Fruit fly (Drosophila melanogaster) whole organism, embryonic: ENCODE data around the gene Atg13.

ENCODE experiments used
- Blimp-1 ChIP-seq: fragments of 200-800 bp; sonication (Bioruptor generic); optimal IDR thresholded peaks from 3 replicates; lab custom pipeline; 2018; ENCODE audit warnings: missing biosample characterization, missing genetic modification characterization, mild to moderate bottlenecking, moderate library complexity, missing genetic modification reagents
- CG10979 ChIP-seq: fragments of 200-800 bp; sonication (Bioruptor generic); optimal IDR thresholded peaks from 2 replicates; lab custom pipeline; 2018; ENCODE audit warnings: missing biosample characterization, mild to moderate bottlenecking, missing genetic modification characterization, moderate library complexity
- CG1233 ChIP-seq: fragments of 200-800 bp; sonication (Bioruptor generic); optimal IDR thresholded peaks from 4 replicates; lab custom pipeline; 2018; ENCODE audit warnings: missing biosample characterization, mild to moderate bottlenecking, missing genetic modification characterization
- CG13287 ChIP-seq: fragments of 200-800 bp; sonication (Bioruptor generic); IDR thresholded peaks from 2 replicates; pipeline ENCODE4 v1.3.6; 2022; ENCODE audit warnings: missing biosample characterization, missing genetic modification characterization; ENCODE audit not compliant: partially characterized antibody
- CG1603 ChIP-seq: fragments of 200-800 bp; sonication (Bioruptor generic); optimal IDR thresholded peaks from 2 replicates; lab custom pipeline; 2019; ENCODE audit warnings: missing biosample characterization, mild to moderate bottlenecking, missing genetic modification characterization, moderate library complexity
- CG17912 ChIP-seq: fragments of 200-800 bp; sonication (Bioruptor generic); optimal IDR thresholded peaks from 2 replicates; lab custom pipeline; 2018; ENCODE audit warnings: missing biosample characterization, mild to moderate bottlenecking, missing genetic modification characterization
- CG18476 ChIP-seq: fragments of 200-800 bp; sonication (Bioruptor generic); optimal IDR thresholded peaks from 2 replicates; lab custom pipeline; 2016; ENCODE audit warnings: missing biosample characterization, mild to moderate bottlenecking, missing genetic modification characterization
- CG2875 ChIP-seq: fragments of 200-800 bp; sonication (Bioruptor generic); optimal IDR thresholded peaks from 2 replicates; lab custom pipeline; 2017; ENCODE audit warnings: missing biosample characterization, mild to moderate bottlenecking, missing genetic modification characterization, missing genetic modification reagents
- CG31365 ChIP-seq: fragments of 200-800 bp; sonication (Bioruptor generic); optimal IDR thresholded peaks from 2 replicates; lab custom pipeline; 2018; ENCODE audit warnings: missing biosample characterization, mild to moderate bottlenecking, missing genetic modification characterization
- CG31441 ChIP-seq: fragments of 200-800 bp; sonication (Bioruptor generic); IDR thresholded peaks from 2 replicates; pipeline ENCODE4 v1.3.6; 2022; ENCODE audit warnings: missing biosample characterization, missing genetic modification characterization
- CG3847 ChIP-seq: fragments of 200-800 bp; sonication (Bioruptor generic); IDR thresholded peaks from 2 replicates; pipeline ENCODE4 v1.3.6; 2022; ENCODE audit warnings: missing biosample characterization, missing genetic modification characterization
- CG6654 ChIP-seq: fragments of 200-800 bp; sonication (Bioruptor generic); optimal IDR thresholded peaks from 2 replicates; lab custom pipeline; 2017; ENCODE audit warnings: missing biosample characterization, mild to moderate bottlenecking, missing genetic modification characterization
- CG6791 ChIP-seq: fragments of 200-800 bp; sonication (Bioruptor generic); IDR thresholded peaks from 3 replicates; pipeline ENCODE4 v1.3.6; 2022; ENCODE audit warnings: missing biosample characterization, missing genetic modification characterization; ENCODE audit not compliant: partially characterized antibody
- CG9437 ChIP-seq: fragments of 200-800 bp; sonication (Bioruptor generic); optimal IDR thresholded peaks from 2 replicates; lab custom pipeline; 2018; ENCODE audit warnings: missing biosample characterization, mild to moderate bottlenecking, missing genetic modification characterization
- Camta ChIP-seq: fragments of 200-800 bp; sonication (Bioruptor generic); optimal IDR thresholded peaks from 2 replicates; lab custom pipeline; 2016; ENCODE audit warnings: missing biosample characterization, missing genetic modification characterization
- Dp ChIP-seq: fragments of 200-800 bp; sonication (Bioruptor generic); optimal IDR thresholded peaks from 2 replicates; lab custom pipeline; 2018; ENCODE audit warnings: missing biosample characterization, mild to moderate bottlenecking, missing genetic modification characterization, moderate library complexity
- Elba2 ChIP-seq: fragments of 200-800 bp; sonication (Bioruptor generic); optimal IDR thresholded peaks from 3 replicates; lab custom pipeline; 2016; ENCODE audit warnings: missing biosample characterization, missing genetic modification characterization
- Ets65A ChIP-seq: fragments of 200-800 bp; sonication (Bioruptor generic); peaks from one replicate; lab custom pipeline; 2016; ENCODE audit warnings: missing biosample characterization, missing genetic modification characterization
- Hmx ChIP-seq: fragments of 200-800 bp; sonication (Bioruptor generic); optimal IDR thresholded peaks from 2 replicates; lab custom pipeline; 2016; ENCODE audit warnings: missing biosample characterization, missing genetic modification characterization
- Lhr ChIP-seq: fragments of 200-800 bp; sonication (Bioruptor generic); optimal IDR thresholded peaks from 3 replicates; lab custom pipeline; 2017; ENCODE audit warnings: mild to moderate bottlenecking, missing biosample characterization, missing genetic modification reagents, missing genetic modification characterization
- Mad ChIP-seq: fragments of 200-800 bp; sonication (Bioruptor generic); optimal IDR thresholded peaks from 2 replicates; lab custom pipeline; 2016; ENCODE audit warnings: missing biosample characterization, missing genetic modification characterization
- Mrtf ChIP-seq: fragments of 200-800 bp; sonication (Bioruptor generic); IDR thresholded peaks from 3 replicates; pipeline ENCODE4 v1.3.6; 2022; ENCODE audit warnings: missing biosample characterization, missing genetic modification characterization
- Myb ChIP-seq: fragments of 200-800 bp; sonication (Bioruptor generic); optimal IDR thresholded peaks from 2 replicates; lab custom pipeline; 2016; ENCODE audit warnings: missing biosample characterization, missing genetic modification characterization
- NK7.1 ChIP-seq: fragments of 200-800 bp; sonication (Bioruptor generic); optimal IDR thresholded peaks from 3 replicates; lab custom pipeline; 2016; ENCODE audit warnings: missing biosample characterization, missing genetic modification characterization
- PHDP ChIP-seq: fragments of 200-800 bp; sonication (Bioruptor generic); optimal IDR thresholded peaks from 3 replicates; lab custom pipeline; 2018; ENCODE audit warnings: missing biosample characterization, mild to moderate bottlenecking, missing genetic modification characterization, moderate library complexity
- Spps ChIP-seq: fragments of 200-800 bp; sonication (Bioruptor generic); optimal IDR thresholded peaks from 2 replicates; lab custom pipeline; 2018; ENCODE audit warnings: missing biosample characterization, mild to moderate bottlenecking, missing genetic modification characterization
- Xbp1 ChIP-seq: fragments of 200-800 bp; sonication (Bioruptor generic); optimal IDR thresholded peaks from 3 replicates; lab custom pipeline; 2016; ENCODE audit warnings: missing biosample characterization, mild to moderate bottlenecking, missing genetic modification characterization
- az2 ChIP-seq: fragments of 200-800 bp; sonication (Bioruptor generic); optimal IDR thresholded peaks from 3 replicates; lab custom pipeline; 2016; ENCODE audit warnings: missing biosample characterization, missing genetic modification characterization
- bbx ChIP-seq: fragments of 200-800 bp; sonication (Bioruptor generic); IDR thresholded peaks from 2 replicates; pipeline ENCODE4 v1.3.6; 2022; ENCODE audit warnings: missing biosample characterization, missing genetic modification characterization; ENCODE audit not compliant: partially characterized antibody
- bigmax ChIP-seq: fragments of 200-800 bp; sonication (Bioruptor generic); optimal IDR thresholded peaks from 2 replicates; lab custom pipeline; 2018; ENCODE audit warnings: missing biosample characterization, mild to moderate bottlenecking, missing genetic modification characterization
- dpn ChIP-seq, 2 experiments: fragments of 200-800 bp; sonication (Bioruptor generic); optimal IDR thresholded peaks; 3 replicates each; lab custom pipeline; 2016; ENCODE audit warnings: missing biosample characterization in 2 of 2, missing genetic modification characterization in 2 of 2
- dysf ChIP-seq: fragments of 200-800 bp; sonication (Bioruptor generic); IDR thresholded peaks from 3 replicates; pipeline ENCODE4 v1.3.6; 2022; ENCODE audit warnings: missing biosample characterization, missing genetic modification characterization
- exex ChIP-seq: fragments of 200-800 bp; sonication (Bioruptor generic); optimal IDR thresholded peaks from 4 replicates; lab custom pipeline; 2018; ENCODE audit warnings: missing biosample characterization, mild to moderate bottlenecking, missing genetic modification characterization, moderate library complexity
- fru ChIP-seq: fragments of >200 bp; optimal IDR thresholded peaks from 2 replicates; lab custom pipeline; 2017
- grn ChIP-seq: fragments of 200-800 bp; sonication (Bioruptor generic); optimal IDR thresholded peaks from 3 replicates; lab custom pipeline; 2017; ENCODE audit warnings: missing biosample characterization, missing genetic modification characterization
- gt ChIP-seq: fragments of 200-800 bp; sonication (Bioruptor generic); IDR thresholded peaks from 2 replicates; pipeline ENCODE4 v1.3.6; 2022; ENCODE audit warnings: missing biosample characterization, missing genetic modification characterization
- kay ChIP-seq: fragments of 200-800 bp; sonication (Bioruptor generic); optimal IDR thresholded peaks from 2 replicates; lab custom pipeline; 2016; ENCODE audit warnings: missing biosample characterization, missing genetic modification characterization
- kni ChIP-seq: fragments of 200-800 bp; sonication (Bioruptor generic); optimal IDR thresholded peaks from 3 replicates; lab custom pipeline; 2017; ENCODE audit warnings: mild to moderate bottlenecking, missing biosample characterization, missing genetic modification reagents, missing genetic modification characterization
- lilli ChIP-seq: fragments of 200-800 bp; sonication (Bioruptor generic); optimal IDR thresholded peaks from 3 replicates; lab custom pipeline; 2016; ENCODE audit warnings: missing biosample characterization, missing genetic modification characterization
- mam ChIP-seq: fragments of 200-800 bp; sonication (Bioruptor generic); optimal IDR thresholded peaks from 3 replicates; lab custom pipeline; 2016; ENCODE audit warnings: missing biosample characterization, missing genetic modification characterization
- mld ChIP-seq: fragments of 200-800 bp; sonication (Bioruptor generic); IDR thresholded peaks from 3 replicates; pipeline ENCODE4 v1.3.6; 2022; ENCODE audit warnings: missing biosample characterization, missing genetic modification characterization; ENCODE audit not compliant: partially characterized antibody
- nmo ChIP-seq: fragments of 200-800 bp; sonication (Bioruptor generic); optimal IDR thresholded peaks from 2 replicates; lab custom pipeline; 2018; ENCODE audit warnings: missing biosample characterization, mild to moderate bottlenecking, missing genetic modification characterization, moderate library complexity
- odd ChIP-seq: fragments of 200-800 bp; sonication (Bioruptor generic); optimal IDR thresholded peaks from 2 replicates; lab custom pipeline; 2017; ENCODE audit warnings: missing biosample characterization, mild to moderate bottlenecking, missing genetic modification characterization
- pita ChIP-seq: fragments of 200-800 bp; sonication (Bioruptor generic); optimal IDR thresholded peaks from 2 replicates; lab custom pipeline; 2017; ENCODE audit warnings: missing biosample characterization, mild to moderate bottlenecking, missing genetic modification characterization
- slp2 ChIP-seq: fragments of 200-800 bp; sonication (Bioruptor generic); optimal IDR thresholded peaks from 2 replicates; lab custom pipeline; 2016; ENCODE audit warnings: missing biosample characterization, missing genetic modification characterization
- sna ChIP-seq: fragments of 200-800 bp; sonication (Bioruptor generic); IDR thresholded peaks from 2 replicates; pipeline ENCODE4 v1.3.6; 2022; ENCODE audit warnings: missing biosample characterization, missing genetic modification characterization; ENCODE audit not compliant: partially characterized antibody
- ssp ChIP-seq: fragments of 200-800 bp; sonication (Bioruptor generic); IDR thresholded peaks from 2 replicates; pipeline ENCODE4 v1.3.6; 2022; ENCODE audit warnings: missing biosample characterization, missing genetic modification characterization
- toy ChIP-seq: fragments of 200-800 bp; sonication (Bioruptor generic); IDR thresholded peaks from 2 replicates; pipeline ENCODE4 v1.3.6; 2022; ENCODE audit warnings: missing biosample characterization, missing genetic modification characterization
- trem ChIP-seq: fragments of 200-800 bp; optimal IDR thresholded peaks from 3 replicates; lab custom pipeline; 2019; ENCODE audit warnings: missing biosample characterization, mild to moderate bottlenecking, missing genetic modification characterization, moderate library complexity
- twi ChIP-seq: fragments of 200-800 bp; optimal IDR thresholded peaks from 2 replicates; lab custom pipeline; 2019; ENCODE audit warnings: missing biosample characterization, mild to moderate bottlenecking, missing genetic modification characterization, moderate library complexity
- vfl ChIP-seq: fragments of 200-800 bp; sonication (Bioruptor generic); optimal IDR thresholded peaks from 2 replicates; lab custom pipeline; 2016; ENCODE audit warnings: missing biosample characterization, missing genetic modification characterization

The Atg13 gene

DNA sequence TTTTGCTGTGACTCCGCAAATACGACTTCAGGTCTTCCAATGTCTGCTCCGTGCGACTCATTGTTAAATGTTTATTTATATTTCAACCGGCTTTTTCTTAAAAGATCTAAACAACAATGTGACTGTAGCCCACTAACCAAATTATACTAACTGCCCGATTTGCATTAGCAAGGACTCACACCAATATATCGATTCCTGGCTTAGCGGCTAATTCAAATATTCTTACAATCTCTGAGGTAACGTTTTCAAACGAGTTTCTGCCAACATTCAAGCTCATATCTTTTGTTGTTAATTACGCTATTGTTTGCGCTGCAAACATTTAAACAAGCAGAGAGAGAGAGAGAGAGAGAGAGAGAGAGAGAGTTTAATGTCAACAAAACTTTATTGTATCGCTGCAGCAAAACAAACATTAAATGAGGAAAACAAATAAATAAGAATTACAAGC lies 41.1 kb upstream of the Atg13 start, which contains the start of gene tex (continued):
- TF ChIP-seq Dp (GFP tag; lab: Kevin White, UChicago): peak; percentile 98
- TF ChIP-seq Xbp1 (GFP tag; lab: Kevin White, UChicago): no peak
- peak; percentile 14 for TF ChIP-seq CG17912
- TF ChIP-seq mld (GFP tag; lab: Robert Waterston, UW): no peak
- TF ChIP-seq Myb (GFP tag; lab: Kevin White, UChicago): peak; percentile 59
- TF ChIP-seq Mrtf (GFP tag; lab: Robert Waterston, UW): no peak
- TF ChIP-seq Spps (tag; lab: Kevin White, UChicago): peak; percentile 41
- TF ChIP-seq CG9437 (GFP tag; lab: Kevin White, UChicago): no peak
- TF ChIP-seq Mad (GFP tag; lab: Kevin White, UChicago): no peak
- TF ChIP-seq CG6654 (GFP tag; lab: Kevin White, UChicago): no peak
- TF ChIP-seq CG2875 (GFP tag; lab: Kevin White, UChicago): peak; percentile 82
- no peak for TF ChIP-seq toy
- TF ChIP-seq Hmx (GFP tag; lab: Kevin White, UChicago): no peak
- TF ChIP-seq vfl: no peak
- TF ChIP-seq mam (GFP tag; lab: Kevin White, UChicago): no peak
- no peak for TF ChIP-seq bigmax
- TF ChIP-seq fru: no peak
- no peak for TF ChIP-seq ssp
- no peak for TF ChIP-seq twi (tag; lab: Kevin White, UChicago)
- peak; percentile 47 for TF ChIP-seq CG31365 (tag; lab: Kevin White, UChicago)
- peak; percentile 55 for TF ChIP-seq nmo (GFP tag; lab: Kevin White, UChicago)
- TF ChIP-seq grn (GFP tag; lab: Kevin White, UChicago): peak; percentile 26
- no peak for TF ChIP-seq bbx (GFP tag; lab: Robert Waterston, UW)
- peak; percentile 79 for TF ChIP-seq trem (tag; lab: Kevin White, UChicago)
- no peak for TF ChIP-seq lilli (GFP tag; lab: Kevin White, UChicago)
- no peak for TF ChIP-seq odd (GFP tag; lab: Kevin White, UChicago)
- TF ChIP-seq Lhr (GFP tag; lab: Kevin White, UChicago): peak; percentile 55
- no peak for TF ChIP-seq CG18476 (GFP tag; lab: Kevin White, UChicago)
- TF ChIP-seq sna (GFP tag; lab: Robert Waterston, UW): 0 out of 2 replicates have a peak, but pooled peaks have one; percentile 44
- peak; percentile 8 for TF ChIP-seq kay (GFP tag; lab: Kevin White, UChicago)
- TF ChIP-seq CG3847: no peak
- no peak for TF ChIP-seq CG6791 (GFP tag; lab: Robert Waterston, UW)
- TF ChIP-seq CG13287 (GFP tag; lab: Robert Waterston, UW): peak; percentile 67
- TF ChIP-seq Camta (GFP tag; lab: Kevin White, UChicago): no peak
- peak; percentile 68 for TF ChIP-seq kni (GFP tag; lab: Kevin White, UChicago)
- no peak for TF ChIP-seq exex
- TF ChIP-seq CG1603 (tag; lab: Kevin White, UChicago): peak; percentile 82
- peak; percentile 67 for TF ChIP-seq Blimp-1 (GFP tag; lab: Kevin White, UChicago)
- TF ChIP-seq PHDP (tag; lab: Kevin White, UChicago): peak; percentile 9
- no peak for TF ChIP-seq dpn (GFP tag; optimal IDR thresholded peaks at IDR 0.05; lab: Kevin White, UChicago)
- TF ChIP-seq dysf (GFP tag; lab: Robert Waterston, UW): no peak
- TF ChIP-seq NK7.1 (GFP tag; lab: Kevin White, UChicago): peak; percentile 25
- TF ChIP-seq CG10979: peak; percentile 31
- TF ChIP-seq CG31441 (GFP tag; lab: Robert Waterston, UW): peak; percentile 49; the same call in 1 of the 2 replicates
- TF ChIP-seq gt (GFP tag; lab: Robert Waterston, UW): no peak
- no peak for TF ChIP-seq Ets65A (GFP tag; lab: Kevin White, UChicago)
- TF ChIP-seq Elba2 (GFP tag; lab: Kevin White, UChicago): no peak
- peak; percentile 56 for TF ChIP-seq pita
- no peak for TF ChIP-seq az2
- TF ChIP-seq CG1233 (GFP tag; lab: Kevin White, UChicago): peak; percentile 22
- TF ChIP-seq slp2 (GFP tag; lab: Kevin White, UChicago): peak; percentile 4
